Worm (Caenorhabditis elegans) whole organism, L1 larva: ENCODE data around the gene cutl-5.

Source experiments
- C16A3.4 ChIP-seq: fragments of 150-350 bp; optimal IDR thresholded peaks from 2 replicates; lab custom pipeline; 2014; ENCODE audit warnings: missing biosample characterization, missing genetic modification characterization
- F16B12.6 ChIP-seq: fragments of 150-350 bp; optimal IDR thresholded peaks from 2 replicates; lab custom pipeline; 2014; ENCODE audit warnings: missing biosample characterization, missing genetic modification characterization
- Y116A8C.19 ChIP-seq: sonication (generic microtip); optimal IDR thresholded peaks from 2 replicates; lab custom pipeline; 2016; ENCODE audit warnings: missing compliant biosample characterization, missing genetic modification characterization, borderline replicate concordance
- aha-1 ChIP-seq: fragments of 150-350 bp; optimal IDR thresholded peaks from 2 replicates; lab custom pipeline; 2014; ENCODE audit warnings: missing biosample characterization, missing genetic modification characterization
- alr-1 ChIP-seq: fragments of 200-800 bp; sonication (Bioruptor generic); optimal IDR thresholded peaks from 2 replicates; lab custom pipeline; 2018; ENCODE audit warnings: borderline replicate concordance, mild to moderate bottlenecking, missing genetic modification characterization, missing compliant biosample characterization
- ama-1 ChIP-seq: fragments of 150-350 bp; optimal IDR thresholded peaks from 2 replicates; lab custom pipeline; 2014
- blmp-1 ChIP-seq: fragments of 150-350 bp; optimal IDR thresholded peaks from 2 replicates; lab custom pipeline; 2014; ENCODE audit warnings: missing biosample characterization, missing genetic modification characterization
- ceh-88 ChIP-seq: fragments of 200-800 bp; sonication (Bioruptor generic); IDR thresholded peaks from 2 replicates; pipeline ENCODE4 v1.3.6; 2022; ENCODE audit warnings: missing genetic modification characterization, missing compliant biosample characterization
- ces-1 ChIP-seq: fragments of 150-350 bp; optimal IDR thresholded peaks from 2 replicates; lab custom pipeline; 2014; ENCODE audit warnings: missing biosample characterization, missing genetic modification reagents, missing genetic modification characterization
- dsc-1 ChIP-seq: sonication (generic microtip); optimal IDR thresholded peaks from 2 replicates; lab custom pipeline; 2016; ENCODE audit warnings: mild to moderate bottlenecking, missing genetic modification characterization, missing compliant biosample characterization
- efl-1 ChIP-seq, 4 experiments: fragments of 150-350 bp; optimal IDR thresholded peaks in 3 of 4; peaks in 1 of 4; 1 replicate in 1 of 4; 2 replicates in 3 of 4; lab custom pipeline; 2014; ENCODE audit warnings: missing biosample characterization in 2 of 4, missing genetic modification characterization in 2 of 4, missing genetic modification reagents in 2 of 4
- efl-3 ChIP-seq: fragments of 200-800 bp; sonication (Bioruptor generic); optimal IDR thresholded peaks from 2 replicates; lab custom pipeline; 2018; ENCODE audit warnings: mild to moderate bottlenecking, missing genetic modification characterization, missing compliant biosample characterization
- egl-27 ChIP-seq, 2 experiments: fragments of 150-350 bp in 1 of 2; sonication (generic microtip); optimal IDR thresholded peaks; 3 replicates each; lab custom pipeline; 2017 to 2018; ENCODE audit warnings: missing biosample characterization in 2 of 2, missing genetic modification characterization in 2 of 2, missing genetic modification reagents in 2 of 2
- elt-2 ChIP-seq: sonication (generic microtip); optimal IDR thresholded peaks from 2 replicates; lab custom pipeline; 2016; ENCODE audit warnings: missing genetic modification characterization, mild to moderate bottlenecking, inconsistent platforms, missing compliant biosample characterization, missing genetic modification reagents
- elt-3 ChIP-seq, 6 experiments: fragments of 150-350 bp in 1 of 6; sonication (generic microtip); optimal IDR thresholded peaks; 2 replicates each; lab custom pipeline; 2017 to 2018; ENCODE audit warnings: missing biosample characterization in 6 of 6, missing genetic modification characterization in 6 of 6, inconsistent platforms in 1 of 6
- ets-5 ChIP-seq: fragments of 200-800 bp; sonication (Bioruptor generic); IDR thresholded peaks from 2 replicates; pipeline ENCODE4 v1.3.6; 2022; ENCODE audit warnings: missing genetic modification characterization, missing compliant biosample characterization
- fkh-10 ChIP-seq: sonication (generic microtip); optimal IDR thresholded peaks from 2 replicates; lab custom pipeline; 2017; ENCODE audit warnings: missing biosample characterization, missing genetic modification reagents, missing genetic modification characterization
- fkh-8 ChIP-seq: sonication (generic microtip); optimal IDR thresholded peaks from 2 replicates; lab custom pipeline; 2016; ENCODE audit warnings: mild to moderate bottlenecking, missing genetic modification characterization, missing compliant biosample characterization
- grh-1 ChIP-seq: fragments of 200-800 bp; sonication (Bioruptor generic); IDR thresholded peaks from 2 replicates; pipeline ENCODE4 v1.3.6; 2022; ENCODE audit warnings: missing genetic modification reagents, missing genetic modification characterization, missing compliant biosample characterization
- hpl-2 ChIP-seq: fragments of 150-350 bp; optimal IDR thresholded peaks from 2 replicates; lab custom pipeline; 2014; ENCODE audit warnings: missing biosample characterization, missing genetic modification reagents, missing genetic modification characterization
- irx-1 ChIP-seq: sonication (generic microtip); optimal IDR thresholded peaks from 2 replicates; lab custom pipeline; 2016; ENCODE audit warnings: missing genetic modification characterization, missing compliant biosample characterization
- lin-14 ChIP-seq: fragments of 200-800 bp; sonication (Bioruptor generic); optimal IDR thresholded peaks from 2 replicates; lab custom pipeline; 2018; ENCODE audit warnings: mild to moderate bottlenecking, missing genetic modification characterization, moderate library complexity, missing compliant biosample characterization
- lin-15B ChIP-seq: fragments of 150-350 bp; sonication (generic microtip); optimal IDR thresholded peaks from 3 replicates; lab custom pipeline; 2014; ENCODE audit warnings: missing biosample characterization, missing genetic modification characterization
- lir-3 ChIP-seq: sonication (generic microtip); optimal IDR thresholded peaks from 2 replicates; lab custom pipeline; 2016; ENCODE audit warnings: mild to moderate bottlenecking, missing genetic modification characterization, moderate library complexity, missing compliant biosample characterization; ENCODE audit not compliant: poor library complexity
- lsy-2 ChIP-seq, 2 experiments: fragments of 150-350 bp; optimal IDR thresholded peaks; 2 replicates each; lab custom pipeline; 2014; ENCODE audit warnings: missing biosample characterization in 2 of 2, missing genetic modification characterization in 2 of 2
- mab-9 ChIP-seq: fragments of 200-800 bp; sonication (Bioruptor generic); IDR thresholded peaks from 2 replicates; pipeline ENCODE4 v1.3.6; 2022; ENCODE audit warnings: missing genetic modification reagents, missing genetic modification characterization, missing compliant biosample characterization
- mdl-1 ChIP-seq, 2 experiments: fragments of 150-350 bp; optimal IDR thresholded peaks; 2 replicates each; lab custom pipeline; 2014 to 2017; ENCODE audit warnings: missing biosample characterization in 2 of 2, missing genetic modification characterization in 2 of 2, inconsistent platforms in 1 of 2
- mep-1 ChIP-seq: fragments of 150-350 bp; optimal IDR thresholded peaks from 2 replicates; lab custom pipeline; 2014; ENCODE audit warnings: missing biosample characterization, missing genetic modification characterization
- nhr-11 ChIP-seq: fragments of 150-350 bp; optimal IDR thresholded peaks from 2 replicates; lab custom pipeline; 2014; ENCODE audit warnings: missing biosample characterization, missing genetic modification characterization
- nhr-12 ChIP-seq: sonication (generic microtip); optimal IDR thresholded peaks from 2 replicates; lab custom pipeline; 2017; ENCODE audit warnings: missing biosample characterization, missing genetic modification characterization
- nhr-19 ChIP-seq: fragments of 200-800 bp; sonication (Bioruptor generic); conservative IDR thresholded peaks from 2 replicates; pipeline ENCODE4 v1.3.6; 2022; ENCODE audit warnings: missing genetic modification characterization, missing compliant biosample characterization
- nhr-28 ChIP-seq: fragments of 150-350 bp; optimal IDR thresholded peaks from 2 replicates; lab custom pipeline; 2014; ENCODE audit warnings: missing biosample characterization, missing genetic modification characterization
- nhr-47 ChIP-seq: sonication (generic microtip); optimal IDR thresholded peaks from 2 replicates; lab custom pipeline; 2016; ENCODE audit warnings: mild to moderate bottlenecking, missing genetic modification characterization, moderate library complexity, missing compliant biosample characterization
- nhr-71 ChIP-seq: sonication (generic microtip); optimal IDR thresholded peaks from 2 replicates; lab custom pipeline; 2016; ENCODE audit warnings: mild to moderate bottlenecking, missing genetic modification characterization, moderate library complexity, missing compliant biosample characterization
- nhr-76 ChIP-seq: sonication (generic microtip); optimal IDR thresholded peaks from 2 replicates; lab custom pipeline; 2017; ENCODE audit warnings: missing biosample characterization, missing genetic modification characterization
- nhr-77 ChIP-seq: fragments of 150-350 bp; optimal IDR thresholded peaks from 2 replicates; lab custom pipeline; 2014; ENCODE audit warnings: missing biosample characterization, missing genetic modification characterization
- nhr-85 ChIP-seq: sonication (generic microtip); peaks from one replicate; lab custom pipeline; 2016; ENCODE audit warnings: missing genetic modification characterization, inconsistent platforms, missing compliant biosample characterization
- nhr-90 ChIP-seq: sonication (generic microtip); optimal IDR thresholded peaks from 2 replicates; lab custom pipeline; 2016; ENCODE audit warnings: mild to moderate bottlenecking, missing genetic modification characterization, missing compliant biosample characterization; ENCODE audit not compliant: poor library complexity
- pag-3 ChIP-seq: sonication (generic microtip); optimal IDR thresholded peaks from 2 replicates; lab custom pipeline; 2017; ENCODE audit warnings: missing genetic modification characterization, mild to moderate bottlenecking, missing compliant biosample characterization, antibody characterized with exemption, borderline replicate concordance; ENCODE audit not compliant: insufficient read depth
- pax-3 ChIP-seq: fragments of 200-800 bp; sonication (Bioruptor generic); optimal IDR thresholded peaks from 2 replicates; lab custom pipeline; 2018; ENCODE audit warnings: mild to moderate bottlenecking, missing genetic modification characterization, moderate library complexity, missing compliant biosample characterization
- pqm-1 ChIP-seq: sonication (generic microtip); optimal IDR thresholded peaks from 3 replicates; lab custom pipeline; 2017; ENCODE audit warnings: missing biosample characterization, missing genetic modification characterization
- rnt-1 ChIP-seq: sonication (generic microtip); optimal IDR thresholded peaks from 2 replicates; lab custom pipeline; 2016; ENCODE audit warnings: mild to moderate bottlenecking, missing genetic modification characterization, moderate library complexity, missing compliant biosample characterization
- skn-1 ChIP-seq: fragments of 150-350 bp; optimal IDR thresholded peaks from 2 replicates; lab custom pipeline; 2014; ENCODE audit warnings: missing biosample characterization, missing genetic modification characterization
- snpc-4 ChIP-seq: fragments of 150-350 bp; optimal IDR thresholded peaks from 2 replicates; lab custom pipeline; 2014; ENCODE audit warnings: missing biosample characterization, missing genetic modification characterization
- sptf-1 ChIP-seq: fragments of 150-350 bp; optimal IDR thresholded peaks from 2 replicates; lab custom pipeline; 2014; ENCODE audit warnings: missing biosample characterization, missing genetic modification characterization
- swsn-7 ChIP-seq: sonication (generic microtip); optimal IDR thresholded peaks from 2 replicates; lab custom pipeline; 2016; ENCODE audit warnings: missing genetic modification characterization, missing compliant biosample characterization
- unc-130 ChIP-seq: fragments of 150-350 bp; optimal IDR thresholded peaks from 2 replicates; lab custom pipeline; 2017; ENCODE audit warnings: missing biosample characterization, missing genetic modification characterization, inconsistent platforms
- unc-86 ChIP-seq: sonication (generic microtip); optimal IDR thresholded peaks from 2 replicates; lab custom pipeline; 2016; ENCODE audit warnings: missing genetic modification characterization, missing compliant biosample characterization
- vab-15 ChIP-seq: sonication (generic microtip); optimal IDR thresholded peaks from 2 replicates; lab custom pipeline; 2017; ENCODE audit warnings: missing genotype, mild to moderate bottlenecking, missing genetic modification characterization, missing compliant biosample characterization
- xbp-1 ChIP-seq: sonication (generic microtip); optimal IDR thresholded peaks from 2 replicates; lab custom pipeline; 2016; ENCODE audit warnings: missing genetic modification characterization, missing compliant biosample characterization

The cutl-5 gene

ce11 chrII:7072590-7073536 lies 42.8 kb downstream of the cutl-5 start (continued):
- TF ChIP-seq aha-1 (tag; lab: Kevin White, UChicago) (no peak), hpl-2 (no peak), egl-27 (tag; optimal IDR thresholded peaks at IDR 0.05; lab: Kevin White, UChicago) (no peak), unc-130 (peak; percentile 37), nhr-77 (peak; percentile 37), nhr-90 (tag; lab: Kevin White, UChicago) (peak; percentile 80), nhr-11 (tag; lab: Kevin White, UChicago) (peak; percentile 23), nhr-47 (tag; lab: Kevin White, UChicago) (peak; percentile 84), sptf-1 (tag; lab: Kevin White, UChicago) (no peak), nhr-76 (no peak), elt-2 (tag; lab: Kevin White, UChicago) (peak; percentile 35), pqm-1 (tag; lab: Kevin White, UChicago) (no peak), unc-86 (tag; lab: Kevin White, UChicago) (peak; percentile 59), nhr-71 (tag; lab: Kevin White, UChicago) (peak; percentile 84), vab-15 (peak; percentile 65), ces-1 (GFP tag; lab: Kevin White, UChicago) (no peak), C16A3.4 (tag; lab: Kevin White, UChicago) (peak; percentile 86), nhr-12 (tag; lab: Kevin White, UChicago) (no peak), snpc-4 (tag; lab: Kevin White, UChicago) (peak; percentile 66), rnt-1 (tag; lab: Kevin White, UChicago) (peak; percentile 68), nhr-28 (tag; lab: Kevin White, UChicago) (no peak), ceh-88 (GFP tag; lab: Robert Waterston, UW) (peak; percentile 73), lsy-2 (tag; optimal IDR thresholded peaks at IDR 0.05; lab: Kevin White, UChicago) (peak; percentile 71 to 91), nhr-19 (GFP tag; lab: Robert Waterston, UW) (peak; percentile 56), mab-9 (no peak), irx-1 (peak; percentile 66), ama-1 (no peak), xbp-1 (peak; percentile 81), alr-1 (tag; lab: Kevin White, UChicago) (no peak), blmp-1 (peak; percentile 55), pax-3 (peak; percentile 86), mdl-1 (tag; optimal IDR thresholded peaks at IDR 0.05; lab: Kevin White, UChicago) (peak in 1 of 2 experiments; percentile 17), Y116A8C.19 (tag; lab: Kevin White, UChicago) (no peak), swsn-7 (peak; percentile 73), fkh-8 (tag; lab: Kevin White, UChicago) (peak; percentile 89), nhr-85 (tag; lab: Kevin White, UChicago) (peak; percentile 85), skn-1 (peak; percentile 77), pag-3 (tag; lab: Kevin White, UChicago) (no peak), efl-3 (GFP tag; lab: Kevin White, UChicago) (no peak), elt-3 (tag; optimal IDR thresholded peaks at IDR 0.05; lab: Kevin White, UChicago) (peak in 3 of 6 experiments; percentile 24 to 70 (median 42)), grh-1 (GFP tag; lab: Robert Waterston, UW) (no peak), F16B12.6 (peak; percentile 31), lir-3 (tag; lab: Kevin White, UChicago) (peak; percentile 83), lin-14 (GFP tag; lab: Kevin White, UChicago) (peak; percentile 94), ets-5 (GFP tag; lab: Robert Waterston, UW) (no peak), dsc-1 (peak; percentile 75), efl-1 (optimal IDR thresholded peaks at IDR 0.05; lab: Kevin White, UChicago) (peak; percentile 67 to 68), efl-1 (GFP tag; optimal IDR thresholded peaks at IDR 0.05 in 1 of 2; lab: Kevin White, UChicago) (peak; percentile 58 to 79), lin-15B (peak; percentile 70), fkh-10 (peak; percentile 8), mep-1 (tag; lab: Kevin White, UChicago) (peak; percentile 89)
